Fruit fly (Drosophila melanogaster) whole organism, embryonic: ENCODE results near the gene nompC.

Source experiments
- Abd-B ChIP-seq: fragments of 200-800 bp; sonication (Bioruptor generic); optimal IDR thresholded peaks from 2 replicates; lab custom pipeline; 2018; ENCODE audit warnings: missing biosample characterization, mild to moderate bottlenecking, missing genetic modification characterization, moderate library complexity
- Asciz ChIP-seq: fragments of 200-800 bp; sonication (Bioruptor generic); optimal IDR thresholded peaks from 2 replicates; lab custom pipeline; 2017; ENCODE audit warnings: missing biosample characterization, mild to moderate bottlenecking, missing genetic modification characterization, missing genetic modification reagents
- BtbVII ChIP-seq: fragments of 200-800 bp; sonication (Bioruptor generic); optimal IDR thresholded peaks from 3 replicates; lab custom pipeline; 2017; ENCODE audit warnings: missing biosample characterization, mild to moderate bottlenecking, missing genetic modification characterization
- CG10979 ChIP-seq: fragments of 200-800 bp; sonication (Bioruptor generic); optimal IDR thresholded peaks from 2 replicates; lab custom pipeline; 2018; ENCODE audit warnings: missing biosample characterization, mild to moderate bottlenecking, missing genetic modification characterization, moderate library complexity
- CG13624 ChIP-seq: fragments of 200-800 bp; sonication (Bioruptor generic); optimal IDR thresholded peaks from 2 replicates; lab custom pipeline; 2016; ENCODE audit warnings: missing biosample characterization, missing genetic modification characterization
- CG14965 ChIP-seq: fragments of 200-800 bp; sonication (Bioruptor generic); optimal IDR thresholded peaks from 2 replicates; lab custom pipeline; 2016; ENCODE audit warnings: missing biosample characterization, missing genetic modification characterization, borderline replicate concordance
- CG1602 ChIP-seq: fragments of 200-800 bp; sonication (Bioruptor generic); optimal IDR thresholded peaks from 3 replicates; lab custom pipeline; 2016; ENCODE audit warnings: missing biosample characterization, missing genetic modification characterization
- CG17328 ChIP-seq: fragments of 200-800 bp; sonication (Bioruptor generic); IDR thresholded peaks from 2 replicates; pipeline ENCODE4 v1.3.6; 2022; ENCODE audit warnings: missing biosample characterization, missing genetic modification characterization
- CG2129 ChIP-seq: fragments of 200-800 bp; sonication (Bioruptor generic); IDR thresholded peaks from 2 replicates; pipeline ENCODE4 v1.3.6; 2022; ENCODE audit warnings: missing biosample characterization, missing genetic modification characterization; ENCODE audit not compliant: partially characterized antibody
- CG31224 ChIP-seq: fragments of 200-800 bp; sonication (Bioruptor generic); IDR thresholded peaks from 2 replicates; pipeline ENCODE4 v1.3.6; 2022; ENCODE audit warnings: missing biosample characterization, missing genetic modification characterization
- CG31365 ChIP-seq: fragments of 200-800 bp; sonication (Bioruptor generic); optimal IDR thresholded peaks from 2 replicates; lab custom pipeline; 2018; ENCODE audit warnings: missing biosample characterization, mild to moderate bottlenecking, missing genetic modification characterization
- CG31388 ChIP-seq: fragments of 200-800 bp; sonication (Bioruptor generic); optimal IDR thresholded peaks from 2 replicates; lab custom pipeline; 2016; ENCODE audit warnings: missing biosample characterization, missing genetic modification characterization
- CG34376 ChIP-seq: fragments of 200-800 bp; sonication (Bioruptor generic); optimal IDR thresholded peaks from 2 replicates; lab custom pipeline; 2018; ENCODE audit warnings: missing biosample characterization, mild to moderate bottlenecking, missing genetic modification characterization
- CG4617 ChIP-seq: fragments of 200-800 bp; sonication (Bioruptor generic); optimal IDR thresholded peaks from 3 replicates; lab custom pipeline; 2016; ENCODE audit warnings: missing biosample characterization, missing genetic modification characterization, borderline replicate concordance
- CG4707 ChIP-seq: fragments of 200-800 bp; sonication (Bioruptor generic); optimal IDR thresholded peaks from 2 replicates; lab custom pipeline; 2018; ENCODE audit warnings: missing biosample characterization, mild to moderate bottlenecking, missing genetic modification characterization, moderate library complexity
- CG6254 ChIP-seq: fragments of 200-800 bp; sonication (Bioruptor generic); optimal IDR thresholded peaks from 3 replicates; lab custom pipeline; 2017; ENCODE audit warnings: mild to moderate bottlenecking, missing biosample characterization, missing genetic modification reagents, missing genetic modification characterization
- CG6654 ChIP-seq: fragments of 200-800 bp; sonication (Bioruptor generic); optimal IDR thresholded peaks from 2 replicates; lab custom pipeline; 2017; ENCODE audit warnings: missing biosample characterization, mild to moderate bottlenecking, missing genetic modification characterization
- CG6689 ChIP-seq: fragments of 200-800 bp; sonication (Bioruptor generic); IDR thresholded peaks from 2 replicates; pipeline ENCODE4 v1.3.6; 2022; ENCODE audit warnings: missing biosample characterization, missing genetic modification characterization
- CG7745 ChIP-seq: fragments of 200-800 bp; sonication (Bioruptor generic); optimal IDR thresholded peaks from 2 replicates; lab custom pipeline; 2018; ENCODE audit warnings: missing biosample characterization, mild to moderate bottlenecking, missing genetic modification characterization, moderate library complexity
- Dad ChIP-seq: fragments of 200-800 bp; sonication (Bioruptor generic); optimal IDR thresholded peaks from 3 replicates; lab custom pipeline; 2016; ENCODE audit warnings: missing biosample characterization, missing genetic modification characterization
- Dbx ChIP-seq: fragments of 200-800 bp; sonication (Bioruptor generic); IDR thresholded peaks from 3 replicates; pipeline ENCODE4 v1.3.6; 2022; ENCODE audit warnings: missing biosample characterization, missing genetic modification characterization
- Deaf1 ChIP-seq: fragments of 200-800 bp; optimal IDR thresholded peaks from 3 replicates; lab custom pipeline; 2019; ENCODE audit warnings: missing biosample characterization, mild to moderate bottlenecking, missing genetic modification characterization, moderate library complexity
- Elba2 ChIP-seq: fragments of 200-800 bp; sonication (Bioruptor generic); optimal IDR thresholded peaks from 3 replicates; lab custom pipeline; 2016; ENCODE audit warnings: missing biosample characterization, missing genetic modification characterization
- HmgD ChIP-seq: fragments of 200-800 bp; sonication (Bioruptor generic); optimal IDR thresholded peaks from 3 replicates; lab custom pipeline; 2016; ENCODE audit warnings: missing biosample characterization, missing genetic modification characterization
- MTF-1 ChIP-seq: fragments of 200-800 bp; sonication (Bioruptor generic); optimal IDR thresholded peaks from 2 replicates; lab custom pipeline; 2018; ENCODE audit warnings: missing biosample characterization, mild to moderate bottlenecking, missing genetic modification characterization, borderline replicate concordance
- Mad ChIP-seq: fragments of 200-800 bp; sonication (Bioruptor generic); optimal IDR thresholded peaks from 2 replicates; lab custom pipeline; 2016; ENCODE audit warnings: missing biosample characterization, missing genetic modification characterization
- NC2β ChIP-seq: fragments of 200-800 bp; sonication (Bioruptor generic); optimal IDR thresholded peaks from 2 replicates; lab custom pipeline; 2016; ENCODE audit warnings: missing biosample characterization, missing genetic modification characterization
- Nf-YB ChIP-seq: fragments of 200-800 bp; sonication (Bioruptor generic); optimal IDR thresholded peaks from 3 replicates; lab custom pipeline; 2019; ENCODE audit warnings: missing biosample characterization, mild to moderate bottlenecking, missing genetic modification characterization, moderate library complexity
- az2 ChIP-seq: fragments of 200-800 bp; sonication (Bioruptor generic); optimal IDR thresholded peaks from 3 replicates; lab custom pipeline; 2016; ENCODE audit warnings: missing biosample characterization, missing genetic modification characterization
- bowl ChIP-seq: fragments of 200-800 bp; sonication (Bioruptor generic); IDR thresholded peaks from 2 replicates; pipeline ENCODE4 v1.3.6; 2022; ENCODE audit warnings: missing biosample characterization, missing genetic modification characterization
- chif ChIP-seq, 2 experiments: fragments of 200-800 bp; sonication (Bioruptor generic); optimal IDR thresholded peaks; 3 replicates each; lab custom pipeline; 2016; ENCODE audit warnings: missing biosample characterization in 2 of 2, missing genetic modification characterization in 2 of 2
- emc ChIP-seq: fragments of 200-800 bp; sonication (Bioruptor generic); optimal IDR thresholded peaks from 2 replicates; lab custom pipeline; 2016; ENCODE audit warnings: missing biosample characterization, missing genetic modification characterization
- ems ChIP-seq: fragments of 200-800 bp; sonication (Bioruptor generic); optimal IDR thresholded peaks from 3 replicates; lab custom pipeline; 2016; ENCODE audit warnings: missing biosample characterization, missing genetic modification characterization
- ewg ChIP-seq: fragments of 200-800 bp; sonication (Bioruptor generic); optimal IDR thresholded peaks from 3 replicates; lab custom pipeline; 2017; ENCODE audit warnings: mild to moderate bottlenecking, missing biosample characterization, missing genetic modification reagents, missing genetic modification characterization
- fru ChIP-seq: fragments of >200 bp; optimal IDR thresholded peaks from 2 replicates; lab custom pipeline; 2017
- gce ChIP-seq: fragments of 200-800 bp; sonication (Bioruptor generic); IDR thresholded peaks from 3 replicates; pipeline ENCODE4 v1.3.6; 2022; ENCODE audit warnings: missing biosample characterization, missing genetic modification characterization
- grau ChIP-seq: fragments of 200-800 bp; optimal IDR thresholded peaks from 3 replicates; lab custom pipeline; 2019; ENCODE audit warnings: missing biosample characterization, mild to moderate bottlenecking, missing genetic modification characterization, moderate library complexity
- grn ChIP-seq: fragments of 200-800 bp; sonication (Bioruptor generic); optimal IDR thresholded peaks from 3 replicates; lab custom pipeline; 2017; ENCODE audit warnings: missing biosample characterization, missing genetic modification characterization
- h ChIP-seq: fragments of >200 bp; optimal IDR thresholded peaks from 2 replicates; lab custom pipeline; 2017
- lilli ChIP-seq: fragments of 200-800 bp; sonication (Bioruptor generic); optimal IDR thresholded peaks from 3 replicates; lab custom pipeline; 2016; ENCODE audit warnings: missing biosample characterization, missing genetic modification characterization
- mld ChIP-seq: fragments of 200-800 bp; sonication (Bioruptor generic); IDR thresholded peaks from 3 replicates; pipeline ENCODE4 v1.3.6; 2022; ENCODE audit warnings: missing biosample characterization, missing genetic modification characterization; ENCODE audit not compliant: partially characterized antibody
- pita ChIP-seq: fragments of 200-800 bp; sonication (Bioruptor generic); optimal IDR thresholded peaks from 2 replicates; lab custom pipeline; 2017; ENCODE audit warnings: missing biosample characterization, mild to moderate bottlenecking, missing genetic modification characterization
- ro ChIP-seq: fragments of 200-800 bp; sonication (Bioruptor generic); IDR thresholded peaks from 2 replicates; pipeline ENCODE4 v1.3.6; 2022; ENCODE audit warnings: missing biosample characterization, missing genetic modification characterization
- sima ChIP-seq: fragments of 200-800 bp; sonication (Bioruptor generic); optimal IDR thresholded peaks from 2 replicates; lab custom pipeline; 2016; ENCODE audit warnings: missing biosample characterization, missing genetic modification characterization
- slp2 ChIP-seq: fragments of 200-800 bp; sonication (Bioruptor generic); optimal IDR thresholded peaks from 2 replicates; lab custom pipeline; 2016; ENCODE audit warnings: missing biosample characterization, missing genetic modification characterization
- so ChIP-seq: fragments of 200-800 bp; sonication (Bioruptor generic); IDR thresholded peaks from 3 replicates; pipeline ENCODE4 v1.3.6; 2022; ENCODE audit warnings: missing biosample characterization, missing genetic modification characterization
- sob ChIP-seq: fragments of 200-800 bp; sonication (Bioruptor generic); IDR thresholded peaks from 2 replicates; pipeline ENCODE4 v1.3.6; 2022; ENCODE audit warnings: missing biosample characterization, missing genetic modification characterization
- sr ChIP-seq: fragments of 200-800 bp; sonication (Bioruptor generic); IDR thresholded peaks from 3 replicates; pipeline ENCODE4 v1.3.6; 2022; ENCODE audit warnings: missing biosample characterization, missing genetic modification characterization
- stc ChIP-seq: fragments of 200-800 bp; sonication (Bioruptor generic); IDR thresholded peaks from 2 replicates; pipeline ENCODE4 v1.3.6; 2022; ENCODE audit warnings: missing biosample characterization, missing genetic modification characterization
- unpg ChIP-seq: fragments of 200-800 bp; sonication (Bioruptor generic); optimal IDR thresholded peaks from 3 replicates; lab custom pipeline; 2018; ENCODE audit warnings: missing biosample characterization, mild to moderate bottlenecking, missing genetic modification characterization, moderate library complexity

nompC gene

DNA sequence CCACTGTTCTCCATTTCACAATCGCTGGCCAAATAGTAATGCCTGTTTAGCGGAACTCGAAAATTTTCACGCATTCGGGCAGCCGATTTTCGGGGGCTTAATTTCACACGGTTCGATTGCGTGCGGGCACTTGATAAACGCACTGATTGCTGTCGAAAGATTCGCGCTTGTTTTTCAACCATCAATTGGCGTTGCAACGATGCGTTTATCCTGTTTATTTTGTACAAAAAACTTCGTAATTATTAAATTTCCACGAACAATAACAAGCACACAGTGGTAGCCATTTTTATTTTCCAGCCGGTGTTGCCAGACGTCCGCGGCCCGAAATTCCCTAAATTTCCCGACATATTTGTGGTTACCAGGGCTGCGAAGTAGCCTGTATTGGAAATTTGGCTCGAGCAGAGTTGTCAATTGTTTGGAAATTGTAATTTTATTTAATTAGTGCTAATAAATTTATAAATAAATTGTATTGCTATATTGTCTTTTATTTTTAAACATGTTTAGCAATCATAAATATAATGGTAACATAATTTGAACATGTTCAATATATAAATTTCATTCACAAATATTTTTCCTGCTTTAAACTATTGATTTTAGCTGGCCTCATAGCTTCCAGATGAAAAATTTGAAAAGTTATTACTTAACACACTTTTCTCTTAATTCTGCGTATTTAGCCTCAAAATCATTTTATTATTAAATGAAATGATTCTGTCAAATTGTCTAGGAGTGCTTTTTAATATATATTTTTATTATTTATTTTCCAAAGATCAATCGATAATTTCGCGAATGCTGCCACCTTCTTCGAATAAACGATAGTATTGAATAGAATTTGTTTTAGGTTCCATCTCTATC, 19.4 kb upstream of the nompC start, which contains the start of the genes Ncoa6 and cype (continued):
- TF ChIP-seq CG4707 (GFP tag; lab: Kevin White, UChicago) = no peak
- TF ChIP-seq MTF-1 (GFP tag; lab: Kevin White, UChicago) = peak; percentile 4
- no peak for TF ChIP-seq sima (GFP tag; lab: Kevin White, UChicago)
- no peak for TF ChIP-seq CG7745
- no peak for TF ChIP-seq CG31365 (tag; lab: Kevin White, UChicago)
- TF ChIP-seq Asciz (GFP tag; lab: Kevin White, UChicago) = no peak
- TF ChIP-seq Nf-YB (GFP tag; lab: Kevin White, UChicago) = peak; percentile 34
- TF ChIP-seq mld = peak; percentile 45; the same call in 1 of the 3 replicates
- peak; percentile 12; the same call in 1 of the 2 replicates for TF ChIP-seq CG6689
- no peak for TF ChIP-seq CG10979 (tag; lab: Kevin White, UChicago)
- TF ChIP-seq CG4617 = peak; percentile 2
- TF ChIP-seq ro (GFP tag; lab: Robert Waterston, UW) = no peak
- TF ChIP-seq stc (GFP tag; lab: Robert Waterston, UW) = no peak
- TF ChIP-seq CG34376 (GFP tag; lab: Kevin White, UChicago) = no peak
- TF ChIP-seq CG2129 = peak; percentile 58
- no peak for TF ChIP-seq bowl (GFP tag; lab: Robert Waterston, UW)
- TF ChIP-seq ems = no peak
- TF ChIP-seq grau (tag; lab: Kevin White, UChicago) = peak; percentile 66
- no peak for TF ChIP-seq fru (lab: Kevin White, UChicago)
- peak; percentile 38 for TF ChIP-seq unpg (GFP tag; lab: Kevin White, UChicago)
- no peak for TF ChIP-seq CG6254 (GFP tag; lab: Kevin White, UChicago)
- no peak for TF ChIP-seq so (GFP tag; lab: Robert Waterston, UW)
- TF ChIP-seq slp2 (GFP tag; lab: Kevin White, UChicago) = no peak
- TF ChIP-seq Mad = no peak
- no peak for TF ChIP-seq pita (GFP tag; lab: Kevin White, UChicago)
- no peak for TF ChIP-seq CG31224 (GFP tag; lab: Robert Waterston, UW)
- 0 out of 3 replicates have a peak, but pooled peaks have one; percentile 36 for TF ChIP-seq Dbx (GFP tag; lab: Robert Waterston, UW)
- TF ChIP-seq grn = no peak
- TF ChIP-seq az2 (GFP tag; lab: Kevin White, UChicago) = peak; percentile 30
- TF ChIP-seq lilli (GFP tag; lab: Kevin White, UChicago) = peak; percentile 45
- TF ChIP-seq chif (GFP tag; optimal IDR thresholded peaks at IDR 0.05; lab: Kevin White, UChicago) = no peak
- TF ChIP-seq h = no peak
- no peak for TF ChIP-seq HmgD (GFP tag; lab: Kevin White, UChicago)
- no peak for TF ChIP-seq emc (GFP tag; lab: Kevin White, UChicago)
- TF ChIP-seq sr = no peak
- TF ChIP-seq BtbVII = no peak
- no peak for TF ChIP-seq CG31388 (GFP tag; lab: Kevin White, UChicago)
- TF ChIP-seq gce (GFP tag; lab: Robert Waterston, UW) = no peak
- TF ChIP-seq ewg (GFP tag; lab: Kevin White, UChicago) = peak; percentile 8
- TF ChIP-seq Deaf1 (tag; lab: Kevin White, UChicago) = peak; percentile 27
- 0 out of 2 replicates have a peak, but pooled peaks have one; percentile 40 for TF ChIP-seq sob
- no peak for TF ChIP-seq NC2β (GFP tag; lab: Kevin White, UChicago)
- TF ChIP-seq Dad (GFP tag; lab: Kevin White, UChicago) = no peak
- TF ChIP-seq CG1602 (GFP tag; lab: Kevin White, UChicago) = peak; percentile 17
- TF ChIP-seq CG6654 (GFP tag; lab: Kevin White, UChicago) = no peak
- TF ChIP-seq Abd-B (GFP tag; lab: Kevin White, UChicago) = peak; percentile 54
- no peak for TF ChIP-seq CG14965 (GFP tag; lab: Kevin White, UChicago)
- no peak for TF ChIP-seq CG17328 (GFP tag; lab: Robert Waterston, UW)
- no peak for TF ChIP-seq Elba2 (GFP tag; lab: Kevin White, UChicago)
- TF ChIP-seq CG13624 (GFP tag; lab: Kevin White, UChicago) = no peak
